Worm (Caenorhabditis elegans): ENCODE results near the gene mua-3.
A peak's percentile ranks its signal among the peaks of the same experiment; 100 is the strongest.

mua-3 gene

ce11 chrIII:10195911-10196310 is 35.4 kb downstream of the mua-3 start:
- no peak for TF ChIP-seq mep-1 (tag; optimal IDR thresholded peaks at IDR 0.05)
- no peak for TF ChIP-seq lsy-2 (tag; optimal IDR thresholded peaks at IDR 0.05)
- TF ChIP-seq ztf-11 (tag; optimal IDR thresholded peaks at IDR 0.05), result no peak
- no peak for TF ChIP-seq elt-3 (tag; optimal IDR thresholded peaks at IDR 0.05)
- TF ChIP-seq elt-1 (tag; optimal IDR thresholded peaks at IDR 0.05; ENCODE audit: borderline replicate concordance, insufficient read depth), result no peak
- no peak for TF ChIP-seq hlh-1 (tag; optimal IDR thresholded peaks at IDR 0.05)
- no peak for TF ChIP-seq zip-8 (tag; optimal IDR thresholded peaks at IDR 0.05)
- TF ChIP-seq unc-62 (GFP tag; optimal IDR thresholded peaks at IDR 0.05), result no peak
- no peak for TF ChIP-seq ceh-39 (tag; optimal IDR thresholded peaks at IDR 0.05)
- TF ChIP-seq unc-120 (tag; optimal IDR thresholded peaks at IDR 0.05; ENCODE audit: poor library complexity, severe bottlenecking), result no peak
- no peak for TF ChIP-seq drap-1 (GFP tag; optimal IDR thresholded peaks at IDR 0.05)
- TF ChIP-seq nhr-76 (tag; optimal IDR thresholded peaks at IDR 0.05), result no peak
- no peak for TF ChIP-seq snpc-4 (tag; optimal IDR thresholded peaks at IDR 0.05)

- no peak for TF ChIP-seq nhr-2 (tag; optimal IDR thresholded peaks at IDR 0.05)
- peak; percentile 39 for TF ChIP-seq zip-8 (tag; optimal IDR thresholded peaks at IDR 0.05)
Measured at ce11 chrIII:10196796-10197195, 36.3 kb downstream of the mua-3 start.

ce11 chrIII:10197416-10197815 is 36.9 kb downstream of the mua-3 start, which contains the start of gene dod-6:
TSS of gene dod-6 (plus strand) at chrIII:10197716.
- TF ChIP-seq blmp-1 (tag; optimal IDR thresholded peaks at IDR 0.05) (no peak), ceh-43 (GFP tag; optimal IDR thresholded peaks at IDR 0.05) (no peak), ham-2 (GFP tag; optimal IDR thresholded peaks at IDR 0.05) (no peak), tbx-8 (GFP tag; optimal IDR thresholded peaks at IDR 0.05) (no peak)

ce11 chrIII:10199052-10199451 is 38.6 kb downstream of the mua-3 start, which contains the start of gene T20G5.8:
TSS of gene T20G5.8 (plus strand) at chrIII:10199352.
- TF ChIP-seq lin-13 (tag; optimal IDR thresholded peaks at IDR 0.05) (no peak), ceh-43 (GFP tag; optimal IDR thresholded peaks at IDR 0.05) (no peak), ham-2 (GFP tag; optimal IDR thresholded peaks at IDR 0.05) (no peak), pha-4 (tag; optimal IDR thresholded peaks at IDR 0.05) (no peak), elt-3 (tag; optimal IDR thresholded peaks at IDR 0.05) (no peak), ceh-83 (GFP tag; optimal IDR thresholded peaks at IDR 0.05) (no peak), ces-1 (GFP tag; optimal IDR thresholded peaks at IDR 0.05) (no peak), unc-62 (GFP tag; optimal IDR thresholded peaks at IDR 0.05) (no peak), drap-1 (GFP tag; optimal IDR thresholded peaks at IDR 0.05) (no peak), ceh-39 (tag; optimal IDR thresholded peaks at IDR 0.05) (no peak)

ce11 chrIII:10201235-10201634 is 40.7 kb downstream of the mua-3 start, which contains the start of the genes T20G5.13 and T20G5.12:
TSS of gene T20G5.13 (minus strand) at chrIII:10201335.
TSS of gene T20G5.12 (plus strand) at chrIII:10201604.
- no peak for TF ChIP-seq nhr-237 (tag; optimal IDR thresholded peaks at IDR 0.05)

- TF ChIP-seq mls-2 (tag; optimal IDR thresholded peaks at IDR 0.05) (no peak), cnd-1 (tag; optimal IDR thresholded peaks at IDR 0.05) (no peak), ces-1 (GFP tag; optimal IDR thresholded peaks at IDR 0.05) (no peak), ham-2 (GFP tag; optimal IDR thresholded peaks at IDR 0.05) (no peak), blmp-1 (tag; optimal IDR thresholded peaks at IDR 0.05) (no peak), bed-3 (GFP tag; optimal IDR thresholded peaks at IDR 0.05) (no peak), lin-13 (tag; optimal IDR thresholded peaks at IDR 0.05) (no peak), tbx-8 (GFP tag; optimal IDR thresholded peaks at IDR 0.05) (no peak), unc-39 (tag; optimal IDR thresholded peaks at IDR 0.05) (no peak), sptf-1 (tag; optimal IDR thresholded peaks at IDR 0.05) (no peak), zip-8 (tag; optimal IDR thresholded peaks at IDR 0.05) (no peak), lsy-2 (tag; optimal IDR thresholded peaks at IDR 0.05) (no peak), drap-1 (GFP tag; optimal IDR thresholded peaks at IDR 0.05) (no peak), M03D4.4 (tag; optimal IDR thresholded peaks at IDR 0.05) (no peak), ztf-11 (tag; optimal IDR thresholded peaks at IDR 0.05) (no peak), lin-32 (GFP tag; optimal IDR thresholded peaks at IDR 0.05) (no peak), nhr-237 (tag; optimal IDR thresholded peaks at IDR 0.05) (no peak)
Measured at ce11 chrIII:10202391-10202790, 41.9 kb downstream of the mua-3 start.

Measured in whole organism, mixed stage, embryonic.